Fruit fly (Drosophila melanogaster) whole organism, adult: ENCODE measurements around the gene CG42824.

Source experiments
- CG11617 ChIP-seq: fragments of 200-800 bp; sonication (Bioruptor generic); optimal IDR thresholded peaks from 2 replicates; lab custom pipeline; 2017; ENCODE audit warnings: mild to moderate bottlenecking, missing biosample characterization, missing genetic modification reagents, missing genetic modification characterization
- CG12768 ChIP-seq: fragments of 200-800 bp; sonication (Bioruptor generic); optimal IDR thresholded peaks from 2 replicates; lab custom pipeline; 2017; ENCODE audit warnings: missing biosample characterization, missing genetic modification characterization, mild to moderate bottlenecking, moderate library complexity, missing genetic modification reagents
- CG14711 ChIP-seq: fragments of 200-800 bp; sonication (Bioruptor generic); optimal IDR thresholded peaks from 2 replicates; lab custom pipeline; 2018; ENCODE audit warnings: missing biosample characterization, mild to moderate bottlenecking, missing genetic modification characterization, moderate library complexity
- CG1620 ChIP-seq: fragments of 200-800 bp; sonication (Bioruptor generic); optimal IDR thresholded peaks from 2 replicates; lab custom pipeline; 2016; ENCODE audit warnings: missing biosample characterization, missing genetic modification characterization
- CG33017 ChIP-seq: fragments of 200-800 bp; sonication (Bioruptor generic); optimal IDR thresholded peaks from 2 replicates; lab custom pipeline; 2018; ENCODE audit warnings: missing biosample characterization, mild to moderate bottlenecking, missing genetic modification characterization, moderate library complexity
- CG5204 ChIP-seq: fragments of 200-800 bp; sonication (Bioruptor generic); optimal IDR thresholded peaks from 2 replicates; lab custom pipeline; 2016; ENCODE audit warnings: missing biosample characterization, missing genetic modification characterization
- CG7045 ChIP-seq: fragments of 200-800 bp; sonication (Bioruptor generic); optimal IDR thresholded peaks from 2 replicates; lab custom pipeline; 2017; ENCODE audit warnings: missing biosample characterization, mild to moderate bottlenecking, missing genetic modification characterization
- CG7101 ChIP-seq: fragments of 200-800 bp; sonication (Bioruptor generic); optimal IDR thresholded peaks from 2 replicates; lab custom pipeline; 2018; ENCODE audit warnings: missing biosample characterization, mild to moderate bottlenecking, missing genetic modification characterization, moderate library complexity
- Clk ChIP-seq: fragments of 200-800 bp; sonication (Bioruptor generic); optimal IDR thresholded peaks from 2 replicates; lab custom pipeline; 2017; ENCODE audit warnings: missing biosample characterization, missing genetic modification characterization
- Hr96 ChIP-seq: fragments of 200-800 bp; sonication (Bioruptor generic); optimal IDR thresholded peaks from 2 replicates; lab custom pipeline; 2016; ENCODE audit warnings: missing biosample characterization, missing genetic modification characterization
- Mnt ChIP-seq: fragments of 200-800 bp; sonication (Bioruptor generic); optimal IDR thresholded peaks from 2 replicates; lab custom pipeline; 2016; ENCODE audit warnings: missing biosample characterization, mild to moderate bottlenecking, missing genetic modification characterization
- cnc ChIP-seq, 2 experiments: fragments of >200 bp; optimal IDR thresholded peaks; 2 replicates each; lab custom pipeline; 2017
- kay ChIP-seq: fragments of 200-800 bp; sonication (Bioruptor generic); peaks from one replicate; lab custom pipeline; 2016; ENCODE audit warnings: missing biosample characterization, missing genetic modification characterization, borderline replicate concordance
- ovo ChIP-seq: fragments of 200-800 bp; sonication (Bioruptor generic); optimal IDR thresholded peaks from 2 replicates; lab custom pipeline; 2016; ENCODE audit warnings: missing biosample characterization, missing genetic modification characterization
- pad ChIP-seq: fragments of 200-800 bp; sonication (Bioruptor generic); optimal IDR thresholded peaks from 3 replicates; lab custom pipeline; 2017; ENCODE audit warnings: missing biosample characterization, missing genetic modification characterization, mild to moderate bottlenecking, moderate library complexity, missing genetic modification reagents
- tj ChIP-seq: fragments of 200-800 bp; sonication (Bioruptor generic); optimal IDR thresholded peaks from 3 replicates; lab custom pipeline; 2017; ENCODE audit warnings: missing biosample characterization, mild to moderate bottlenecking, missing genetic modification characterization, moderate library complexity
- toe ChIP-seq: fragments of 200-800 bp; sonication (Bioruptor generic); optimal IDR thresholded peaks from 2 replicates; lab custom pipeline; 2016; ENCODE audit warnings: missing biosample characterization, missing genetic modification characterization

Gene CG42824

DNA sequence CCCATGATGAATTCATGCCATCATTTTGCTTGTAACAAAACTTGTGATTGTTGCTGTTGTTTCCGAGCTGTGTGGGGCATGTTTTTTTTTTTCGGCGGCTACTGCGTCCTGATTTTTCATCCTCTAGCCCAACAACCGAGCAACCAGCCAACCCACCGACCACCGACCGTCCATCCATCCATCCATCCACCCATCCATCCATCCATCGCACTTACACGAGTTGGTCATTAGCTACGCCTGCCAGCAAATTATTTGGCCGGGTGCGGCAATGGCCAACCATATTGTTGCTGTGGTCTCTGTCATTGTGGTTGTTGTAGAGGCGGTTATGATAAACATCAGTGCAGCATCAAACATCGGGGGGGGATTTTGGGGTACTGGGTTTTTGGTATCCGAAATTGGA, 46.9 kb downstream of the CG42824 start:
- TF ChIP-seq Clk (GFP tag; lab: Kevin White, UChicago) (no peak), ovo (GFP tag; lab: Kevin White, UChicago) (no peak), tj (GFP tag; lab: Kevin White, UChicago) (no peak), CG7101 (no peak), CG5204 (no peak), kay (no peak), Hr96 (GFP tag; lab: Kevin White, UChicago) (no peak), CG1620 (GFP tag; lab: Kevin White, UChicago) (no peak), cnc (optimal IDR thresholded peaks at IDR 0.05; lab: Kevin White, UChicago) (no peak), CG12768 (GFP tag; lab: Kevin White, UChicago) (no peak), pad (GFP tag; lab: Kevin White, UChicago) (no peak), CG33017 (tag; lab: Kevin White, UChicago) (no peak), CG14711 (tag; lab: Kevin White, UChicago) (no peak), CG7045 (GFP tag; lab: Kevin White, UChicago) (no peak), Mnt (GFP tag; lab: Kevin White, UChicago) (no peak), toe (no peak), CG11617 (GFP tag; lab: Kevin White, UChicago) (no peak)
